Fruit fly (Drosophila melanogaster) whole organism, embryonic: ENCODE data around the gene Psn.

Source experiments
- CG13296 ChIP-seq: fragments of 200-800 bp; sonication (Bioruptor generic); optimal IDR thresholded peaks from 3 replicates; lab custom pipeline; 2018; ENCODE audit warnings: missing biosample characterization, mild to moderate bottlenecking, missing genetic modification characterization
- CG15073 ChIP-seq: fragments of 200-800 bp; sonication (Bioruptor generic); optimal IDR thresholded peaks from 2 replicates; lab custom pipeline; 2016; ENCODE audit warnings: missing biosample characterization, missing genetic modification characterization
- CG15514 ChIP-seq: fragments of 200-800 bp; sonication (Bioruptor generic); optimal IDR thresholded peaks from 3 replicates; lab custom pipeline; 2017; ENCODE audit warnings: missing biosample characterization, missing genetic modification characterization, mild to moderate bottlenecking, moderate library complexity, missing genetic modification reagents
- CG15601 ChIP-seq: fragments of 200-800 bp; sonication (Bioruptor generic); optimal IDR thresholded peaks from 3 replicates; lab custom pipeline; 2019; ENCODE audit warnings: missing biosample characterization, mild to moderate bottlenecking, missing genetic modification characterization, moderate library complexity
- CG16813 ChIP-seq: fragments of 200-800 bp; sonication (Bioruptor generic); IDR thresholded peaks from 3 replicates; pipeline ENCODE4 v1.3.6; 2022; ENCODE audit warnings: missing biosample characterization, missing genetic modification characterization; ENCODE audit not compliant: partially characterized antibody
- CG17186 ChIP-seq: fragments of 200-800 bp; sonication (Bioruptor generic); optimal IDR thresholded peaks from 3 replicates; lab custom pipeline; 2017; ENCODE audit warnings: missing biosample characterization, missing genetic modification reagents, missing genetic modification characterization
- CG17829 ChIP-seq: fragments of 200-800 bp; optimal IDR thresholded peaks from 2 replicates; lab custom pipeline; 2019; ENCODE audit warnings: missing biosample characterization, mild to moderate bottlenecking, missing genetic modification characterization, moderate library complexity
- CG18262 ChIP-seq: fragments of 200-800 bp; optimal IDR thresholded peaks from 3 replicates; lab custom pipeline; 2019; ENCODE audit warnings: missing biosample characterization, mild to moderate bottlenecking, missing genetic modification characterization, moderate library complexity
- CG33557 ChIP-seq: fragments of 200-800 bp; sonication (Bioruptor generic); optimal IDR thresholded peaks from 2 replicates; lab custom pipeline; 2019; ENCODE audit warnings: missing biosample characterization, mild to moderate bottlenecking, missing genetic modification characterization, moderate library complexity
- CG42726 ChIP-seq: fragments of 200-800 bp; sonication (Bioruptor generic); IDR thresholded peaks from 2 replicates; pipeline ENCODE4 v1.3.6; 2022; ENCODE audit warnings: missing biosample characterization, missing genetic modification characterization; ENCODE audit not compliant: partially characterized antibody
- CG4820 ChIP-seq: fragments of 200-800 bp; sonication (Bioruptor generic); optimal IDR thresholded peaks from 3 replicates; lab custom pipeline; 2016; ENCODE audit warnings: missing biosample characterization, missing genetic modification characterization
- CG6654 ChIP-seq: fragments of 200-800 bp; sonication (Bioruptor generic); optimal IDR thresholded peaks from 2 replicates; lab custom pipeline; 2017; ENCODE audit warnings: missing biosample characterization, mild to moderate bottlenecking, missing genetic modification characterization
- CG8281 ChIP-seq: fragments of 200-800 bp; sonication (Bioruptor generic); optimal IDR thresholded peaks from 2 replicates; lab custom pipeline; 2018; ENCODE audit warnings: missing biosample characterization, mild to moderate bottlenecking, missing genetic modification characterization, moderate library complexity
- CG9876 ChIP-seq: fragments of 200-800 bp; sonication (Bioruptor generic); optimal IDR thresholded peaks from 2 replicates; lab custom pipeline; 2016; ENCODE audit warnings: missing biosample characterization, missing genetic modification characterization
- Chrac-16 ChIP-seq: fragments of 200-800 bp; sonication (Bioruptor generic); optimal IDR thresholded peaks from 3 replicates; lab custom pipeline; 2016; ENCODE audit warnings: missing biosample characterization, missing genetic modification characterization
- D ChIP-seq, 2 experiments: fragments of 200-800 bp in 1 of 2; fragments of >200 bp in 1 of 2; sonication (Bioruptor generic) in 1 of 2; optimal IDR thresholded peaks; 2 replicates in 1 of 2; 3 replicates in 1 of 2; lab custom pipeline; 2017; ENCODE audit warnings: mild to moderate bottlenecking in 1 of 2, missing biosample characterization in 1 of 2, missing genetic modification characterization in 1 of 2, missing genetic modification reagents in 1 of 2
- Dp ChIP-seq: fragments of 200-800 bp; sonication (Bioruptor generic); optimal IDR thresholded peaks from 2 replicates; lab custom pipeline; 2018; ENCODE audit warnings: missing biosample characterization, mild to moderate bottlenecking, missing genetic modification characterization, moderate library complexity
- H15 ChIP-seq: fragments of 200-800 bp; sonication (Bioruptor generic); IDR thresholded peaks from 3 replicates; pipeline ENCODE4 v1.3.6; 2022; ENCODE audit warnings: missing biosample characterization, missing genetic modification characterization
- Hand ChIP-seq: fragments of 200-800 bp; sonication (Bioruptor generic); optimal IDR thresholded peaks from 2 replicates; lab custom pipeline; 2017; ENCODE audit warnings: mild to moderate bottlenecking, missing biosample characterization, missing genetic modification reagents, missing genetic modification characterization
- HmgD ChIP-seq: fragments of 200-800 bp; sonication (Bioruptor generic); optimal IDR thresholded peaks from 3 replicates; lab custom pipeline; 2016; ENCODE audit warnings: missing biosample characterization, missing genetic modification characterization
- Hmr ChIP-seq: fragments of 200-800 bp; sonication (Bioruptor generic); optimal IDR thresholded peaks from 3 replicates; lab custom pipeline; 2017; ENCODE audit warnings: mild to moderate bottlenecking, missing biosample characterization, missing genetic modification reagents, missing genetic modification characterization
- Hr51 ChIP-seq, 2 experiments: fragments of 200-800 bp; sonication (Bioruptor generic); optimal IDR thresholded peaks; 2 replicates in 1 of 2; 3 replicates in 1 of 2; lab custom pipeline; 2016 to 2018; ENCODE audit warnings: missing biosample characterization in 2 of 2, missing genetic modification characterization in 2 of 2, mild to moderate bottlenecking in 1 of 2, moderate library complexity in 1 of 2
- Lpt ChIP-seq: fragments of >200 bp; optimal IDR thresholded peaks from 2 replicates; lab custom pipeline; 2018; ENCODE audit warnings: missing biosample characterization, missing genetic modification characterization
- Med ChIP-seq: fragments of 200-800 bp; sonication (Bioruptor generic); peaks from one replicate; lab custom pipeline; 2016; ENCODE audit warnings: missing biosample characterization, missing genetic modification characterization, mild to moderate bottlenecking, inconsistent platforms, moderate library complexity
- Meics ChIP-seq: fragments of 200-800 bp; sonication (Bioruptor generic); optimal IDR thresholded peaks from 2 replicates; lab custom pipeline; 2017; ENCODE audit warnings: missing biosample characterization, mild to moderate bottlenecking, missing genetic modification characterization
- Optix ChIP-seq: fragments of 200-800 bp; sonication (Bioruptor generic); IDR thresholded peaks from 3 replicates; pipeline ENCODE4 v1.3.6; 2022; ENCODE audit warnings: missing biosample characterization, missing genetic modification characterization
- Pdp1 ChIP-seq, 2 experiments: fragments of 200-800 bp; sonication (Bioruptor generic); optimal IDR thresholded peaks; 3 replicates each; lab custom pipeline; 2016; ENCODE audit warnings: missing biosample characterization in 2 of 2, missing genetic modification characterization in 2 of 2, mild to moderate bottlenecking in 1 of 2, moderate library complexity in 1 of 2
- emc ChIP-seq: fragments of 200-800 bp; sonication (Bioruptor generic); optimal IDR thresholded peaks from 2 replicates; lab custom pipeline; 2016; ENCODE audit warnings: missing biosample characterization, missing genetic modification characterization
- fd64A ChIP-seq: fragments of 200-800 bp; sonication (Bioruptor generic); optimal IDR thresholded peaks from 3 replicates; lab custom pipeline; 2018; ENCODE audit warnings: missing biosample characterization, mild to moderate bottlenecking, missing genetic modification characterization
- kah ChIP-seq: fragments of 200-800 bp; sonication (Bioruptor generic); optimal IDR thresholded peaks from 2 replicates; lab custom pipeline; 2018; ENCODE audit warnings: missing biosample characterization, mild to moderate bottlenecking, missing genetic modification characterization
- kay ChIP-seq: fragments of 200-800 bp; sonication (Bioruptor generic); optimal IDR thresholded peaks from 2 replicates; lab custom pipeline; 2016; ENCODE audit warnings: missing biosample characterization, missing genetic modification characterization
- mld ChIP-seq: fragments of 200-800 bp; sonication (Bioruptor generic); IDR thresholded peaks from 3 replicates; pipeline ENCODE4 v1.3.6; 2022; ENCODE audit warnings: missing biosample characterization, missing genetic modification characterization; ENCODE audit not compliant: partially characterized antibody
- nom ChIP-seq: fragments of 200-800 bp; sonication (Bioruptor generic); optimal IDR thresholded peaks from 2 replicates; lab custom pipeline; 2017; ENCODE audit warnings: missing biosample characterization, missing genetic modification characterization, mild to moderate bottlenecking, moderate library complexity, missing genetic modification reagents
- p53 ChIP-seq: fragments of 200-800 bp; sonication (Bioruptor generic); optimal IDR thresholded peaks from 2 replicates; lab custom pipeline; 2016; ENCODE audit warnings: missing biosample characterization, missing genetic modification characterization
- pan ChIP-seq, 4 experiments: fragments of >200 bp in 3 of 4; fragments of 200-800 bp in 1 of 4; sonication (Bioruptor generic) in 1 of 4; optimal IDR thresholded peaks in 3 of 4; IDR thresholded peaks in 1 of 4; 2 replicates each; pipeline versions ENCODE4 v1.3.6 to Lab custom; 2017 to 2022; ENCODE audit warnings: missing biosample characterization in 2 of 4, missing genetic modification characterization in 2 of 4, mixed read lengths in 1 of 4
- sens ChIP-seq: fragments of 200-800 bp; sonication (Bioruptor generic); peaks from one replicate; lab custom pipeline; 2016; ENCODE audit warnings: missing biosample characterization, missing genetic modification characterization
- sima ChIP-seq: fragments of 200-800 bp; sonication (Bioruptor generic); optimal IDR thresholded peaks from 2 replicates; lab custom pipeline; 2016; ENCODE audit warnings: missing biosample characterization, missing genetic modification characterization
- sqz ChIP-seq: fragments of 200-800 bp; sonication (Bioruptor generic); optimal IDR thresholded peaks from 3 replicates; lab custom pipeline; 2018; ENCODE audit warnings: missing biosample characterization, mild to moderate bottlenecking, missing genetic modification characterization
- stwl ChIP-seq: fragments of 200-800 bp; sonication (Bioruptor generic); optimal IDR thresholded peaks from 3 replicates; lab custom pipeline; 2018; ENCODE audit warnings: missing biosample characterization, mild to moderate bottlenecking, missing genetic modification characterization, moderate library complexity
- tna ChIP-seq: fragments of 200-800 bp; sonication (Bioruptor generic); IDR thresholded peaks from 2 replicates; pipeline ENCODE4 v1.3.6; 2022; ENCODE audit warnings: missing biosample characterization, missing genetic modification characterization; ENCODE audit not compliant: partially characterized antibody
- unpg ChIP-seq: fragments of 200-800 bp; sonication (Bioruptor generic); optimal IDR thresholded peaks from 3 replicates; lab custom pipeline; 2018; ENCODE audit warnings: missing biosample characterization, mild to moderate bottlenecking, missing genetic modification characterization, moderate library complexity
- zen ChIP-seq: fragments of 200-800 bp; sonication (Bioruptor generic); optimal IDR thresholded peaks from 3 replicates; lab custom pipeline; 2018; ENCODE audit warnings: missing biosample characterization, mild to moderate bottlenecking, missing genetic modification characterization, moderate library complexity

Gene Psn

DNA sequence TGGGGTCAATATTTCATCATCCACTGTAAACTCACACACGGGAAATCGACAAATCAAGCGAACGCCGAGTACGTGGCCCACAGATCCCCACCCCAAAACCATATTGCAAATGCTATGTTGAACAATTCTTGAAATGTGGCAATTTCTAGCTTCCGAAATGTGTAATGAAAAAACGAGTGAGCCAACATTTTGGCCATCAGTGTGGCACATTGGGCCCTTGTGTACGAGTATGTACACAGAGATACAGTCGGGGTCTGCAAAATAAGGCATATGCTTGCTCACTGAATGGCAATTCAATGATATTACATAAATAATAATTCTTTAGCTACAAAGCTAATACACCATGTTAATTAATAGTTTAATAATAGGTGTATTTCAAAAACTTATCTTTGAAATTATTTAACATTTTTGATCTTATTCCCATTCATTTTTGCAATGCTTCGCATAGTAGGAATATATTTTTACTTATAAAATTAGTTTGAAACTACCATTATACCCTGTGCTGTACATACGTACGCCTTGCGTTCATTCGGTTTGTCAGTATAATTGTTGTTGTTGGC is 32.6 kb upstream of the Psn start (continued):
- TF ChIP-seq stwl (tag; lab: Kevin White, UChicago) = no peak
- peak; percentile 72 for TF ChIP-seq zen (tag; lab: Kevin White, UChicago)
- peak; percentile 89 for TF ChIP-seq Meics (GFP tag; lab: Kevin White, UChicago)
- peak; percentile 78 for TF ChIP-seq CG15601 (tag; lab: Kevin White, UChicago)
- peak; percentile 29 for TF ChIP-seq CG17186 (GFP tag; lab: Kevin White, UChicago)
- TF ChIP-seq CG9876 (GFP tag; lab: Kevin White, UChicago) = peak; percentile 62

DNA sequence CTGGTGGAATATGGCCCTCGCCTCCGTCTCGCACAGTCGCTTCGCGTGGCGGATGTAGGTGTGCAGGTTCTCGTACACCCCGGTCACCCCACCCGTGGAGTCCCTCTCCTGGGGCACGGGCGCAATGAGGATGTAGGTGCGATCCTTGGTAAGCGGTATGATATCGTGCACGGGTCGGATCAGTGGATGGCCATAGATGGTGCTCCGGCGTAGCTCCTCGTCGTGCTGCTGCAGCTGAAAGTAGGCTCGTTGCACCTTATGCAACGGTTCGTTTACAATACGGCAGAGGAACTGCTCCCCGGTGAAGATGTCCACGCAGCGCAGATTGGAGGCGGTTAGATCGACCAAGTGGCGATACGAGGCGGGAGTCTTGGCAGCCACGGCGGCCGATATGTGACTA is 31.8 kb upstream of the Psn start:
- TF ChIP-seq unpg (GFP tag; lab: Kevin White, UChicago) (no peak), CG15073 (GFP tag; lab: Kevin White, UChicago) (no peak), sens (GFP tag; lab: Kevin White, UChicago) (peak; percentile 82), Med (peak; percentile 17), HmgD (GFP tag; lab: Kevin White, UChicago) (no peak), Pdp1 (GFP tag; optimal IDR thresholded peaks at IDR 0.05; lab: Kevin White, UChicago) (peak in 1 of 2 experiments; percentile 10), Hr51 (GFP tag; optimal IDR thresholded peaks at IDR 0.05; lab: Kevin White, UChicago) (peak in 1 of 2 experiments; percentile 5)

DNA sequence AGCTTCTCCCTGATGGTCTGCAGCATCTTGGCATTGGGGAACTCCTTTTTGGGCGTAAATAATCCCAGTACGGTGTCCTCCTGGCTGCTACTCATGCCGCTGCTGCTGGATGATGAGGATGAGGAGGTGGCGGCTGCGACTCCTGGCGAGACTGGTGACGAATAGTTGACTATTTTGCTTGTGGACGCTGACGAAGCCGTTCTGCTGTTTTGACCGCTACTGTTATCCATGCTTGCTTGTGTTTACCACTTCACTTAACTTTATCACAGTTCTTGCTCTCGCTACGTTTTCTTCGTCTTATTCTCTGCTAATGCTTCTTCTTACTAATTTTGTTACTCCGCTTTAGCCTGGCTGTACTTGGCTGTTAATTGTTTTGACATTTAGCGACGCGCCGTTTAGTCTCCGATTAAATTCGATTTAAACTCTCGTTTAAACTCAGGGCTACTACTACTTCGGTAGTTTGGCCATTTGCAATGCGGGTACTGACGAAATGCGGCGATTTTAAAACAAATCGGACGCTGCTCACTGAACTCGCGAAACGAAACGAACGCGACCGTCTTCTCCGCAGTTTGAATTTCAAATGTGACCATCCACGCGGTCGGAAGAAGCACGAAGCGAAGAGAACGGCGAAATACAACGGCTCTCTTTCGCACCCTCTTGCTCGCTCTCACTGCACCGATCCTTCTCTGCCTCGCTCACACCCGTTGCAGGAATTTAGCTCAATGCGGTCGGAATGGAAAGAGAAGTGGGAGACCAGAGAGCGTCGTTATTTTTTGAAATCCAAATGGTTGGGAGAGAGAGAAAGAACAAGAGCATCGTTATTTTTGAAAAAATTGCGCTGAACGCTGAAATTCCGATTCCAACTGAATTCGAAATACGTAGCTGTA is 31.0 kb upstream of the Psn start, which contains the start of gene trbl:
trbl (minus strand) TSS at position 584 of the 887 bp plus-strand sequence.
- TF ChIP-seq Hand (GFP tag; lab: Kevin White, UChicago) (peak; percentile 15), fd64A (GFP tag; lab: Kevin White, UChicago) (no peak), Dp (GFP tag; lab: Kevin White, UChicago) (peak; percentile 55), nom (GFP tag; lab: Kevin White, UChicago) (peak; percentile 58), CG16813 (GFP tag; lab: Robert Waterston, UW) (peak; percentile 59; the same call in 2 of the 3 replicates), Hmr (GFP tag; lab: Kevin White, UChicago) (peak; percentile 59), CG8281 (tag; lab: Kevin White, UChicago) (no peak), kah (GFP tag; lab: Kevin White, UChicago) (peak; percentile 43), D (optimal IDR thresholded peaks at IDR 0.05; lab: Kevin White, UChicago) (peak; percentile 22), D (GFP tag; optimal IDR thresholded peaks at IDR 0.05; lab: Kevin White, UChicago) (no peak), sima (GFP tag; lab: Kevin White, UChicago) (no peak), tna (GFP tag; lab: Robert Waterston, UW) (no peak; the same call in 1 of the 2 replicates), CG15514 (GFP tag; lab: Kevin White, UChicago) (peak; percentile 68), HmgD (GFP tag; lab: Kevin White, UChicago) (peak; percentile 58), CG4820 (GFP tag; lab: Kevin White, UChicago) (no peak), pan (optimal IDR thresholded peaks at IDR 0.05; lab: Kevin White, UChicago) (no peak), pan (GFP tag; optimal IDR thresholded peaks at IDR 0.05 in 1 of 2, IDR thresholded peaks at IDR 0.05 in 1 of 2) (no peak), p53 (GFP tag; lab: Kevin White, UChicago) (no peak), kay (no peak), CG6654 (GFP tag; lab: Kevin White, UChicago) (no peak), emc (GFP tag; lab: Kevin White, UChicago) (no peak), Optix (GFP tag; lab: Robert Waterston, UW) (no peak), CG42726 (GFP tag; lab: Robert Waterston, UW) (no peak), Lpt (GFP tag; lab: Kevin White, UChicago) (no peak), mld (peak; percentile 90), CG33557 (GFP tag; lab: Kevin White, UChicago) (no peak), H15 (GFP tag; lab: Robert Waterston, UW) (no peak), CG17829 (tag; lab: Kevin White, UChicago) (peak; percentile 97), CG18262 (no peak), sqz (GFP tag; lab: Kevin White, UChicago) (no peak), Chrac-16 (GFP tag; lab: Kevin White, UChicago) (no peak), CG13296 (GFP tag; lab: Kevin White, UChicago) (peak; percentile 53)
